Worm (Caenorhabditis elegans) whole organism, late embryonic: ENCODE results near the gene cacn-1.

Experiments used
- C08G9.2 ChIP-seq: sonication (generic microtip); optimal IDR thresholded peaks from 2 replicates; lab custom pipeline; 2016; ENCODE audit warnings: mild to moderate bottlenecking, missing genetic modification characterization, moderate library complexity, missing compliant biosample characterization
- K02D7.2 ChIP-seq: sonication (generic microtip); optimal IDR thresholded peaks from 2 replicates; lab custom pipeline; 2017; ENCODE audit warnings: mild to moderate bottlenecking, missing genetic modification characterization, missing compliant biosample characterization
- K09A11.1 ChIP-seq: sonication (generic microtip); optimal IDR thresholded peaks from 2 replicates; lab custom pipeline; 2017; ENCODE audit warnings: antibody characterized with exemption, mild to moderate bottlenecking, missing genetic modification characterization, missing compliant biosample characterization; ENCODE audit not compliant: insufficient read depth
- ama-1 ChIP-seq: fragments of 150-350 bp; optimal IDR thresholded peaks from 2 replicates; lab custom pipeline; 2014
- ceh-14 ChIP-seq: sonication (generic microtip); optimal IDR thresholded peaks from 2 replicates; lab custom pipeline; 2016; ENCODE audit warnings: missing genotype, missing genetic modification characterization, missing compliant biosample characterization
- ceh-18 ChIP-seq: sonication (generic microtip); optimal IDR thresholded peaks from 2 replicates; lab custom pipeline; 2016; ENCODE audit warnings: missing genetic modification characterization, missing compliant biosample characterization
- ceh-2 ChIP-seq: sonication (generic microtip); optimal IDR thresholded peaks from 2 replicates; lab custom pipeline; 2016; ENCODE audit warnings: missing genotype, missing genetic modification characterization, missing compliant biosample characterization
- ceh-31 ChIP-seq: sonication (generic microtip); optimal IDR thresholded peaks from 2 replicates; lab custom pipeline; 2016; ENCODE audit warnings: missing genetic modification characterization, missing compliant biosample characterization
- ceh-45 ChIP-seq: fragments of 200-800 bp; sonication (Bioruptor generic); IDR thresholded peaks from 2 replicates; pipeline ENCODE4 v1.3.6; 2022; ENCODE audit warnings: missing genetic modification reagents, missing genetic modification characterization, missing compliant biosample characterization
- ceh-6 ChIP-seq: fragments of 200-800 bp; sonication (Bioruptor generic); optimal IDR thresholded peaks from 2 replicates; lab custom pipeline; 2018; ENCODE audit warnings: mild to moderate bottlenecking, missing genetic modification characterization, missing compliant biosample characterization
- elt-2 ChIP-seq: sonication (generic microtip); optimal IDR thresholded peaks from 2 replicates; lab custom pipeline; 2016; ENCODE audit warnings: missing genetic modification reagents, missing genetic modification characterization, missing compliant biosample characterization
- ets-4 ChIP-seq: sonication (generic microtip); optimal IDR thresholded peaks from 2 replicates; lab custom pipeline; 2016; ENCODE audit warnings: missing genetic modification characterization, missing compliant biosample characterization
- fkh-10 ChIP-seq: fragments of 150-350 bp; optimal IDR thresholded peaks from 2 replicates; lab custom pipeline; 2014; ENCODE audit warnings: missing biosample characterization, missing genetic modification reagents, missing genetic modification characterization
- lim-6 ChIP-seq: sonication (generic microtip); optimal IDR thresholded peaks from 2 replicates; lab custom pipeline; 2016; ENCODE audit warnings: missing genetic modification characterization, missing compliant biosample characterization
- lin-11 ChIP-seq: fragments of 200-800 bp; sonication (Bioruptor generic); optimal IDR thresholded peaks from 2 replicates; lab custom pipeline; 2018; ENCODE audit warnings: mild to moderate bottlenecking, missing genetic modification characterization, missing compliant biosample characterization
- mec-3 ChIP-seq: sonication (generic microtip); optimal IDR thresholded peaks from 2 replicates; lab custom pipeline; 2016; ENCODE audit warnings: borderline replicate concordance, missing genetic modification characterization, missing compliant biosample characterization
- nfya-1 ChIP-seq: sonication (generic microtip); optimal IDR thresholded peaks from 2 replicates; lab custom pipeline; 2017; ENCODE audit warnings: missing genetic modification characterization, mild to moderate bottlenecking, missing compliant biosample characterization, antibody characterized with exemption, moderate library complexity
- nhr-232 ChIP-seq: sonication (generic microtip); optimal IDR thresholded peaks from 2 replicates; lab custom pipeline; 2016; ENCODE audit warnings: missing genetic modification characterization, missing compliant biosample characterization
- odd-2 ChIP-seq: sonication (generic microtip); optimal IDR thresholded peaks from 2 replicates; lab custom pipeline; 2017; ENCODE audit warnings: antibody characterized with exemption, mild to moderate bottlenecking, missing genetic modification characterization, missing compliant biosample characterization
- pag-3 ChIP-seq: sonication (generic microtip); optimal IDR thresholded peaks from 2 replicates; lab custom pipeline; 2016; ENCODE audit warnings: missing compliant biosample characterization, missing genetic modification characterization, borderline replicate concordance
- pha-4 ChIP-seq: fragments of 150-350 bp; optimal IDR thresholded peaks from 2 replicates; lab custom pipeline; 2018; ENCODE audit warnings: missing biosample characterization, missing genetic modification reagents, missing genetic modification characterization
- pqm-1 ChIP-seq: sonication (generic microtip); optimal IDR thresholded peaks from 2 replicates; lab custom pipeline; 2016; ENCODE audit warnings: missing genetic modification characterization, missing compliant biosample characterization
- rnt-1 ChIP-seq: sonication (generic microtip); optimal IDR thresholded peaks from 2 replicates; lab custom pipeline; 2016; ENCODE audit warnings: missing genetic modification characterization, missing compliant biosample characterization
- syd-9 ChIP-seq: sonication (generic microtip); optimal IDR thresholded peaks from 2 replicates; lab custom pipeline; 2016; ENCODE audit warnings: mild to moderate bottlenecking, missing genetic modification characterization, moderate library complexity, missing compliant biosample characterization
- tbx-2 ChIP-seq: sonication (generic microtip); optimal IDR thresholded peaks from 2 replicates; lab custom pipeline; 2016; ENCODE audit warnings: missing genetic modification characterization, missing compliant biosample characterization
- tbx-7 ChIP-seq: sonication (generic microtip); optimal IDR thresholded peaks from 2 replicates; lab custom pipeline; 2016; ENCODE audit warnings: missing genotype, missing genetic modification characterization, missing compliant biosample characterization
- ttx-3 ChIP-seq: sonication (generic microtip); optimal IDR thresholded peaks from 2 replicates; lab custom pipeline; 2016; ENCODE audit warnings: missing genetic modification reagents, missing genetic modification characterization, missing compliant biosample characterization
- unc-3 ChIP-seq, 2 experiments: fragments of 200-800 bp in 1 of 2; sonication (Bioruptor generic) in 1 of 2; sonication (generic microtip) in 1 of 2; conservative IDR thresholded peaks in 1 of 2; optimal IDR thresholded peaks in 1 of 2; 2 replicates each; pipeline versions ENCODE4 v1.3.6 to Lab custom; 2016 to 2022; ENCODE audit warnings: missing compliant biosample characterization in 2 of 2, missing genetic modification characterization in 2 of 2, missing genetic modification reagents in 1 of 2
- unc-55 ChIP-seq: sonication (generic microtip); optimal IDR thresholded peaks from 2 replicates; lab custom pipeline; 2017; ENCODE audit warnings: missing biosample characterization, missing genetic modification reagents, missing genetic modification characterization

cacn-1 gene

DNA sequence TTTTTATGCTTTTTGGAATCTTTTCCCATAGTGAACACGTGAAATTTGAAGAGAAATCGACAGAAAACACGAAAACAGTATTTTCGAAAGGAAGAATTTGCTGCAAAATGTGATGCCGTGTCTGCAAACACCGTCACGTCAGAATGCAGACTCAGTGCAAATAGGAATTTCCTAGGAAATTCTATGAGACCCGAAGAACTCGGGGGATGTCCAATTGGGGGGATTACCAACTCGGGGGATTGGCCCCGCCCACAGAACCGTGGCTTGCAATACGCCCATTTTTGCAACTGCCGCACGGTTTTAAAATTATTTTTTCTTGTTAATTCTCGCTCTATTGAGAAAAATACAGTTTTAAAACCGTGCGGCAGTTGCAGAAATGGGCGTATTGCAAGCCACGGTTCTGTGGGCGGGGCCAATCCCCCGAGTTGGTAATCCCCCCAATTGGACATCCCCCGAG, at the start of gene cacn-1:
Gene cacn-1, minus strand, starts transcription at position 51 of the 457 bp plus-strand sequence.
- TF ChIP-seq tbx-2 (tag; lab: Kevin White, UChicago) (peak; percentile 53), ceh-31 (tag; lab: Kevin White, UChicago) (peak; percentile 72), ceh-2 (tag; lab: Kevin White, UChicago) (peak; percentile 52), C08G9.2 (peak; percentile 41), nfya-1 (tag; lab: Kevin White, UChicago) (peak; percentile 29), ceh-14 (tag; lab: Kevin White, UChicago) (peak; percentile 4)

DNA sequence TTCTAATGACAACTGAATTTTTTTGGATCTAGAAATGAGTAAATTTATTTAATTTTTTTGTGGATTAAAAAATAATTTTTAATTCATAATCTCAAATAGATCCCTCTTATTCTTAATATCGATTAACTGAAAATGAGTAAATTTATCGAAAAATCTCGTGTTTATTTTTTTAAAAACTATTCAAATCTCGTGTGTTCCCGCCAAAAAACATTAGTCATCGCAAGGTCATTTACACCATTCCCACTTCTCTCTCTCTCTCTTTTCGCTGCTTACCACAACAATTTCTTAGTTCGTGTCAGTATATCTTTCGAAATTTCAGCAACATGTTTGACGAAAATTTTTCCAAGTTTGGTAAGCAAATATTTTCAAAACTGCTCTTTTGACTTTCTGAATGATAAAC, 45.5 kb upstream of the cacn-1 start:
- no peak for TF ChIP-seq mec-3 (tag; lab: Kevin White, UChicago)
- TF ChIP-seq fkh-10 (GFP tag; lab: Kevin White, UChicago), result no peak
- TF ChIP-seq ceh-6 (GFP tag; lab: Kevin White, UChicago), result no peak
- no peak for TF ChIP-seq unc-3 (GFP tag; conservative IDR thresholded peaks at IDR 0.05; lab: Robert Waterston, UW)
- no peak for TF ChIP-seq unc-3 (tag; optimal IDR thresholded peaks at IDR 0.05; lab: Kevin White, UChicago)
- TF ChIP-seq ets-4 (tag; lab: Kevin White, UChicago), result no peak
- TF ChIP-seq tbx-7 (tag; lab: Kevin White, UChicago), result no peak
- TF ChIP-seq C08G9.2, result no peak
- no peak for TF ChIP-seq lin-11
- no peak for TF ChIP-seq pha-4 (tag; lab: Kevin White, UChicago)
- TF ChIP-seq rnt-1 (tag; lab: Kevin White, UChicago), result no peak
- TF ChIP-seq pqm-1, result no peak
- TF ChIP-seq pag-3 (tag; lab: Kevin White, UChicago), result no peak
- no peak for TF ChIP-seq unc-55
- no peak for TF ChIP-seq odd-2 (tag; lab: Kevin White, UChicago)
- TF ChIP-seq K09A11.1, result no peak
- no peak for TF ChIP-seq ama-1
- no peak for TF ChIP-seq ceh-45 (GFP tag; lab: Robert Waterston, UW)

DNA sequence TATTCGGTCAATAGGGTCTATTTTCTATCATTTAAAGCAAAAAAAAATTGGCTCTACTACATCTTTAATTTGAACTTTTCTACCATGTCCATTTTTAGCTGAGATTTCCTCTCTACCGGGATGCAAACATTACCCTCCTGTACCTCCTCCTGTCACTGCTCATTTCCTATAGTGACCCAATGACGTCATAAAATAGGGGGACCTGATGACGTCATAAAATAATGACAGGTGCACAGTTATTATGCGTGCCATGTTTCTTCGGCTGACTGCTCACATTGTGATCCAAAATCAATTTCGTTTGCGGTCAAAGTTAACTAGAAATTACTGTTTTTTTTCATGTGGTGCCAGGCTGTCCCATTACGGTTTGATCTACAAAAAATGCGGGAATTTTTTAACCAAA, 45.0 kb upstream of the cacn-1 start:
- no peak for TF ChIP-seq lim-6
- no peak for TF ChIP-seq nhr-232 (tag; lab: Kevin White, UChicago)
- peak; percentile 32 for TF ChIP-seq ceh-31 (tag; lab: Kevin White, UChicago)

DNA sequence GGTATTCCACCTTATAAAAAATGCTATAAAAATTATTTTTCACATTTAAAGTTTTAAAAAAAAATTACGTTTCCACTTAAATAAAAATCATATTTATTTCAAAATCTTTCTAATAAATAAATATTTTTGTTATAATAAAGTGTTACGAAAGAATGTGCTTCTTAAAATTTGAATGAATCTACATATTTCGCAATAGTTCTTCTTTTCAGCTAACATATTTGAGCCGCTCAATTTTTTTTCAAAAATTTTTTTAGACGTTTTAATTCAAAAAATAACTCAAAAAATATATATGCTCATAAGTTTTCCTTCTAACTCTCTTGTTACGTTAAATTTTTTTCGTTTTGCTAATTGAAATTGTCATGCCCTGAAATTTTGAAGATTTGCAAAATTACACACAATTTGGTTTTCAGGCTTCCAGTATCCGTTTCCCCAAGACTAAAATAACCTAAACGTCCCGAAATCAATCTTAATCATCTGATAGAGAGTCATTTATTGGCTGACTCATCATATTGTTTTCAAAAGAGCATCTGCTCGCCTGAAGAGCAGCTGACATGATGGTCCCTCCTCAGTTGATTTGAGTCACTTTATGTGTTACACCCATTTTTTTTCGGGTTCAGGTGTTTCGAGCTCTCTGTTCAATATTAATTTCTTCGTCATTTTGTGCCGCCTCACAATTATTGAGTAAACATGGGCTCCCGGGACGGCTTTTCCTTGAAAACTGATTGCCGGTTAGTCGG, 36.5 kb upstream of the cacn-1 start, which contains the start of gene efhd-1:
Gene efhd-1, plus strand, starts transcription at position 582 of the 737 bp plus-strand sequence.
- TF ChIP-seq ceh-18 (tag; lab: Kevin White, UChicago) (peak; percentile 7), lin-11 (no peak), elt-2 (tag; lab: Kevin White, UChicago) (no peak), unc-55 (peak; percentile 72)

DNA sequence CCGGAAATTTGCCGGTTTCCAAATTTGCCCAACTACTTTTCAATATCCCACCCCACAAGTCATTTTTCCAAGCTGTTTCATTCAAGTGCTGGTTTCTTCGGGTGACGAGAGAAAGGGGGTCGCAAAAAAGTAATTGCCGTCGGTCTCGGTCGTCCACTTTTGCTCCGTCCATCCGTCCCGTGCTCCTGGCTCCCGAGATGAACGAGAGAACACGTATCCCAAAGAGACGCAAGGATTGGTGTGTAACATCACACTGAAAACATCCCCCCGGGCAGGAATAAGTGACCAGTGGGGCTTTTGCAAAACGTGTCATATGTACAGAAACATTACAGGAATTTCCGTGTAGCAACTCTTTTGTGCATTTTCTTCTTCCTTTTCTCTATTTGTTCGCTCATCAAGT, 34.7 kb upstream of the cacn-1 start:
- TF ChIP-seq unc-55 (peak; percentile 57), ama-1 (no peak)
- TF ChIP-seq, all 69 proteins: peak for 1

DNA sequence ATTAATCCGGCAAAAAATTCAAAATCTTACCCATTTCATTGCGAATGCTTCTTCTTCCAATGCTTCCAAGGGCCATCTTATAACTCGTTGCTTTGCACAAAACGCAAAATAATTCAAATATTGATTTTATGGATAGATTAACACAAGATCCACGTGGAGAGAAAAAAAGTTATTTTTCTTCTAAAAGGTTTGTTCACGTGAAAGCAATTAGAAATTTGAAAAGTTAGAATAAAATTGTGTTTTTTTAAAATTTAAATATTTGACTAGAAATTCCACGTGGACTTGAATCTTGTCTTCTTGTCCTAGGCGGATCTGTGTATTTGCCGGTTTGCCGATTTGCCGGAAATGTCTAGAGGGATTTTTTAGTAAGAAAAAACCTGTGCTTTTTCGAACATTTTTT, 33.2 kb upstream of the cacn-1 start, which contains the start of gene Y48B6A.5:
Gene Y48B6A.5, minus strand, starts transcription at position 101 of the 400 bp plus-strand sequence.
- TF ChIP-seq K02D7.2 (tag; lab: Kevin White, UChicago) (no peak), syd-9 (no peak), ttx-3 (tag; lab: Kevin White, UChicago) (no peak)
